Fruit fly (Drosophila melanogaster) whole organism, embryonic: ENCODE results near the gene zye.

ENCODE experiments used
- Asciz ChIP-seq: fragments of 200-800 bp; sonication (Bioruptor generic); optimal IDR thresholded peaks from 2 replicates; lab custom pipeline; 2017; ENCODE audit warnings: missing biosample characterization, mild to moderate bottlenecking, missing genetic modification characterization, missing genetic modification reagents
- CG10959 ChIP-seq: fragments of 200-800 bp; sonication (Bioruptor generic); IDR thresholded peaks from 2 replicates; pipeline ENCODE4 v1.3.6; 2022; ENCODE audit warnings: missing biosample characterization, missing genetic modification characterization
- CG14860 ChIP-seq: fragments of 200-800 bp; sonication (Bioruptor generic); IDR thresholded peaks from 3 replicates; pipeline ENCODE4 v1.3.6; 2022; ENCODE audit warnings: missing biosample characterization, missing genetic modification characterization; ENCODE audit not compliant: partially characterized antibody
- CG1603 ChIP-seq: fragments of 200-800 bp; sonication (Bioruptor generic); optimal IDR thresholded peaks from 2 replicates; lab custom pipeline; 2019; ENCODE audit warnings: missing biosample characterization, mild to moderate bottlenecking, missing genetic modification characterization, moderate library complexity
- CG1647 ChIP-seq: fragments of 200-800 bp; sonication (Bioruptor generic); optimal IDR thresholded peaks from 3 replicates; lab custom pipeline; 2016; ENCODE audit warnings: missing biosample characterization, missing genetic modification characterization
- CG16815 ChIP-seq: fragments of 200-800 bp; sonication (Bioruptor generic); optimal IDR thresholded peaks from 3 replicates; lab custom pipeline; 2017; ENCODE audit warnings: missing biosample characterization, mild to moderate bottlenecking, missing genetic modification characterization
- CG18764 ChIP-seq: fragments of 200-800 bp; sonication (Bioruptor generic); optimal IDR thresholded peaks from 3 replicates; lab custom pipeline; 2016; ENCODE audit warnings: missing biosample characterization, missing genetic modification characterization
- CG2116 ChIP-seq: fragments of 200-800 bp; sonication (Bioruptor generic); optimal IDR thresholded peaks from 3 replicates; lab custom pipeline; 2018; ENCODE audit warnings: missing biosample characterization, mild to moderate bottlenecking, missing genetic modification characterization
- CG34376 ChIP-seq: fragments of 200-800 bp; sonication (Bioruptor generic); optimal IDR thresholded peaks from 2 replicates; lab custom pipeline; 2018; ENCODE audit warnings: missing biosample characterization, mild to moderate bottlenecking, missing genetic modification characterization
- CG34422 ChIP-seq: fragments of 200-800 bp; sonication (Bioruptor generic); IDR thresholded peaks from 3 replicates; pipeline ENCODE4 v1.3.6; 2022; ENCODE audit warnings: missing biosample characterization, missing genetic modification characterization
- CG4360 ChIP-seq: fragments of 200-800 bp; sonication (Bioruptor generic); IDR thresholded peaks from 2 replicates; pipeline ENCODE4 v1.3.6; 2022; ENCODE audit warnings: missing biosample characterization, missing genetic modification characterization
- CG4404 ChIP-seq: fragments of 200-800 bp; sonication (Bioruptor generic); IDR thresholded peaks from 2 replicates; pipeline ENCODE4 v1.3.6; 2022; ENCODE audit warnings: missing biosample characterization, missing genetic modification characterization
- CG5953 ChIP-seq: fragments of 200-800 bp; sonication (Bioruptor generic); IDR thresholded peaks from 2 replicates; pipeline ENCODE4 v1.3.6; 2022; ENCODE audit warnings: missing biosample characterization, missing genetic modification characterization
- CkIIα-i1 ChIP-seq: fragments of 200-800 bp; sonication (Bioruptor generic); IDR thresholded peaks from 2 replicates; pipeline ENCODE4 v1.3.6; 2022; ENCODE audit warnings: missing biosample characterization, missing genetic modification characterization
- D19B ChIP-seq: fragments of 200-800 bp; sonication (Bioruptor generic); optimal IDR thresholded peaks from 2 replicates; lab custom pipeline; 2017; ENCODE audit warnings: missing biosample characterization, mild to moderate bottlenecking, missing genetic modification characterization
- Dll ChIP-seq: fragments of 200-800 bp; sonication (Bioruptor generic); IDR thresholded peaks from 4 replicates; pipeline ENCODE4 v1.3.6; 2022; ENCODE audit warnings: missing biosample characterization, missing genetic modification characterization; ENCODE audit not compliant: partially characterized antibody
- Doc2 ChIP-seq: fragments of 200-800 bp; sonication (Bioruptor generic); IDR thresholded peaks from 2 replicates; pipeline ENCODE4 v1.3.6; 2022; ENCODE audit warnings: missing biosample characterization, missing genetic modification characterization
- Dp ChIP-seq: fragments of 200-800 bp; sonication (Bioruptor generic); optimal IDR thresholded peaks from 2 replicates; lab custom pipeline; 2018; ENCODE audit warnings: missing biosample characterization, mild to moderate bottlenecking, missing genetic modification characterization, moderate library complexity
- E2f2 ChIP-seq: fragments of 200-800 bp; sonication (Bioruptor generic); IDR thresholded peaks from 2 replicates; pipeline ENCODE4 v1.3.6; 2022; ENCODE audit warnings: missing biosample characterization, missing genetic modification characterization
- ERR ChIP-seq: fragments of 200-800 bp; sonication (Bioruptor generic); optimal IDR thresholded peaks from 2 replicates; lab custom pipeline; 2016; ENCODE audit warnings: missing biosample characterization, missing genetic modification characterization
- Eip74EF ChIP-seq, 2 experiments: fragments of 200-800 bp in 1 of 2; fragments of >200 bp in 1 of 2; sonication (Bioruptor generic) in 1 of 2; optimal IDR thresholded peaks; 2 replicates each; lab custom pipeline; 2017 to 2019; ENCODE audit warnings: missing biosample characterization in 2 of 2, missing genetic modification characterization in 2 of 2, mild to moderate bottlenecking in 1 of 2, moderate library complexity in 1 of 2
- Elba2 ChIP-seq: fragments of 200-800 bp; sonication (Bioruptor generic); optimal IDR thresholded peaks from 3 replicates; lab custom pipeline; 2016; ENCODE audit warnings: missing biosample characterization, missing genetic modification characterization
- Fer1 ChIP-seq: fragments of 200-800 bp; sonication (Bioruptor generic); optimal IDR thresholded peaks from 2 replicates; lab custom pipeline; 2017; ENCODE audit warnings: missing biosample characterization, mild to moderate bottlenecking, missing genetic modification characterization
- H15 ChIP-seq: fragments of 200-800 bp; sonication (Bioruptor generic); IDR thresholded peaks from 3 replicates; pipeline ENCODE4 v1.3.6; 2022; ENCODE audit warnings: missing biosample characterization, missing genetic modification characterization
- HLH54F ChIP-seq: fragments of 200-800 bp; sonication (Bioruptor generic); optimal IDR thresholded peaks from 3 replicates; lab custom pipeline; 2016; ENCODE audit warnings: missing biosample characterization, missing genetic modification characterization
- HLHmδ ChIP-seq: fragments of 200-800 bp; sonication (Bioruptor generic); optimal IDR thresholded peaks from 2 replicates; lab custom pipeline; 2018; ENCODE audit warnings: missing biosample characterization, mild to moderate bottlenecking, missing genetic modification characterization, moderate library complexity
- Hr3 ChIP-seq: fragments of 200-800 bp; sonication (Bioruptor generic); optimal IDR thresholded peaks from 3 replicates; lab custom pipeline; 2016; ENCODE audit warnings: missing biosample characterization, missing genetic modification characterization
- Poxn ChIP-seq: fragments of 200-800 bp; sonication (Bioruptor generic); IDR thresholded peaks from 2 replicates; pipeline ENCODE4 v1.3.6; 2022; ENCODE audit warnings: missing biosample characterization, missing genetic modification characterization
- ab ChIP-seq: fragments of 200-800 bp; sonication (Bioruptor generic); optimal IDR thresholded peaks from 2 replicates; lab custom pipeline; 2016; ENCODE audit warnings: missing biosample characterization, missing genetic modification characterization
- ap ChIP-seq: fragments of 200-800 bp; sonication (Bioruptor generic); IDR thresholded peaks from 2 replicates; pipeline ENCODE4 v1.3.6; 2022; ENCODE audit warnings: missing biosample characterization, missing genetic modification characterization
- ara ChIP-seq: fragments of 200-800 bp; sonication (Bioruptor generic); IDR thresholded peaks from 2 replicates; pipeline ENCODE4 v1.3.6; 2022; ENCODE audit warnings: missing biosample characterization, missing genetic modification characterization
- chm ChIP-seq: fragments of 200-800 bp; sonication (Bioruptor generic); IDR thresholded peaks from 2 replicates; pipeline ENCODE4 v1.3.6; 2022; ENCODE audit warnings: missing biosample characterization, missing genetic modification characterization
- dan ChIP-seq: fragments of 200-800 bp; sonication (Bioruptor generic); IDR thresholded peaks from 2 replicates; pipeline ENCODE4 v1.3.6; 2022; ENCODE audit warnings: missing biosample characterization, missing genetic modification characterization
- dmrt11E ChIP-seq: fragments of 200-800 bp; sonication (Bioruptor generic); optimal IDR thresholded peaks from 3 replicates; lab custom pipeline; 2018; ENCODE audit warnings: missing biosample characterization, mild to moderate bottlenecking, missing genetic modification characterization, moderate library complexity
- dysf ChIP-seq: fragments of 200-800 bp; sonication (Bioruptor generic); IDR thresholded peaks from 3 replicates; pipeline ENCODE4 v1.3.6; 2022; ENCODE audit warnings: missing biosample characterization, missing genetic modification characterization
- en ChIP-seq: fragments of 200-800 bp; sonication (Bioruptor generic); optimal IDR thresholded peaks from 2 replicates; lab custom pipeline; 2016; ENCODE audit warnings: missing biosample characterization, missing genetic modification characterization
- fd64A ChIP-seq: fragments of 200-800 bp; sonication (Bioruptor generic); optimal IDR thresholded peaks from 3 replicates; lab custom pipeline; 2018; ENCODE audit warnings: missing biosample characterization, mild to moderate bottlenecking, missing genetic modification characterization
- hth ChIP-seq: fragments of >200 bp; optimal IDR thresholded peaks from 2 replicates; lab custom pipeline; 2017; ENCODE audit warnings: inconsistent platforms
- nerfin-2 ChIP-seq: fragments of 200-800 bp; sonication (Bioruptor generic); IDR thresholded peaks from 2 replicates; pipeline ENCODE4 v1.3.6; 2022; ENCODE audit warnings: missing biosample characterization, missing genetic modification characterization; ENCODE audit not compliant: partially characterized antibody
- onecut ChIP-seq: fragments of 200-800 bp; sonication (Bioruptor generic); IDR thresholded peaks from 2 replicates; pipeline ENCODE4 v1.3.6; 2022; ENCODE audit warnings: missing biosample characterization, missing genetic modification characterization
- pita ChIP-seq: fragments of 200-800 bp; sonication (Bioruptor generic); optimal IDR thresholded peaks from 2 replicates; lab custom pipeline; 2017; ENCODE audit warnings: missing biosample characterization, mild to moderate bottlenecking, missing genetic modification characterization
- prd ChIP-seq, 3 experiments: fragments of >200 bp in 2 of 3; fragments of 200-800 bp in 1 of 3; sonication (Bioruptor generic) in 1 of 3; optimal IDR thresholded peaks in 2 of 3; IDR thresholded peaks in 1 of 3; 2 replicates in 2 of 3; 3 replicates in 1 of 3; pipeline versions ENCODE4 v1.3.6 to Lab custom; 2017 to 2022; ENCODE audit warnings: missing biosample characterization in 1 of 3, missing genetic modification characterization in 1 of 3
- pros ChIP-seq: fragments of 200-800 bp; sonication (Bioruptor generic); optimal IDR thresholded peaks from 3 replicates; lab custom pipeline; 2019; ENCODE audit warnings: missing biosample characterization, mild to moderate bottlenecking, missing genetic modification characterization, moderate library complexity
- sc ChIP-seq, 3 experiments: fragments of >200 bp in 2 of 3; fragments of 200-800 bp in 1 of 3; sonication (Bioruptor generic) in 1 of 3; optimal IDR thresholded peaks; 2 replicates in 2 of 3; 3 replicates in 1 of 3; lab custom pipeline; 2017; ENCODE audit warnings: mild to moderate bottlenecking in 1 of 3, missing biosample characterization in 1 of 3, missing genetic modification characterization in 1 of 3, missing genetic modification reagents in 1 of 3
- stwl ChIP-seq: fragments of 200-800 bp; sonication (Bioruptor generic); optimal IDR thresholded peaks from 3 replicates; lab custom pipeline; 2018; ENCODE audit warnings: missing biosample characterization, mild to moderate bottlenecking, missing genetic modification characterization, moderate library complexity
- tio ChIP-seq: fragments of 200-800 bp; sonication (Bioruptor generic); optimal IDR thresholded peaks from 2 replicates; lab custom pipeline; 2017; ENCODE audit warnings: missing biosample characterization, missing genetic modification characterization, inconsistent platforms
- toy ChIP-seq: fragments of 200-800 bp; sonication (Bioruptor generic); IDR thresholded peaks from 2 replicates; pipeline ENCODE4 v1.3.6; 2022; ENCODE audit warnings: missing biosample characterization, missing genetic modification characterization
- zen2 ChIP-seq: fragments of 200-800 bp; sonication (Bioruptor generic); IDR thresholded peaks from 3 replicates; pipeline ENCODE4 v1.3.6; 2022; ENCODE audit warnings: missing biosample characterization, missing genetic modification characterization; ENCODE audit not compliant: partially characterized antibody

zye gene

DNA sequence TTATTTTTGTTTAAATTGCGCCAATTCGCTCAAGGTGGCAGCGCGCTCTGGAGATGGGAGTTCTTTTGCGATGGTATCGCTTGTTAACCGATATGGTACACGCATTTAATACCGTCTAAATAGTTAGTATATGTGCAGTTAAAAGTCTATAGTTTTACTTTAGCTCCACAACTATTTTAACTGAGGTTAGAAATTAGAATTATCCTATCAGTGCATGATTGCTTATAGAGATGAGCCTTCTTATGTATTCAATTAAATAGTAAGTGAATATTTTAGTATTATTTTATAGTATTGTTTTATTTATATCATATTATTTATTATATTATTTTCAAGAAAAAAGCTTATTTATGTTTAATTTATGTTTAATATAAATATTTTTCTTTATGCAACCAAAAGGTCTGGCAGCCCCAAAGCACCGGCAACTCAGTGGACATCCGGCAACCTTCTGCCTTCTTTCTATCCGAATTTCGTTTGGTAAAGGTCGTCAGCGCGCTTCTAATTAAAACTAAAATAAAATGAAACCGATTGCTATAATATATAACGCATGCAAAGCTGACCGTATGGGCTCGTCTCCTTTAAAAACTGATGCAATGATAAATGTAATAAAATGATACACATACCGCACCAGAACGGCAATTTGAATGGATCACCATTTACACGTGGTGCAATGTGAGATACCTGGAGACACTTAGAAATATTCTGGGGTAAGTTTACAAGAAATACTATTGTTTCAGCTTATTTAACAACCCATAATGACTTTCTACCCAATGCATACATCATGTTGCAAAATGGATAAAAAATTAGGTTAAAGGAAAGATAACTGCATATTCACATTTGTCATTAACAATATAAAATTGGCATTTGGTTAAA is 39.6 kb downstream of the zye start, which contains the start of gene CG5199 (continued):
- TF ChIP-seq HLHmδ (GFP tag; lab: Kevin White, UChicago) (no peak), CG1647 (GFP tag; lab: Kevin White, UChicago) (peak; percentile 25), Dp (GFP tag; lab: Kevin White, UChicago) (peak; percentile 62), dan (GFP tag; lab: Robert Waterston, UW) (no peak), dmrt11E (tag; lab: Kevin White, UChicago) (peak; percentile 82), Poxn (no peak), CG1603 (tag; lab: Kevin White, UChicago) (peak; percentile 46), toy (GFP tag; lab: Robert Waterston, UW) (no peak), CG16815 (GFP tag; lab: Kevin White, UChicago) (peak; percentile 37), ERR (no peak), Doc2 (no peak), zen2 (GFP tag; lab: Robert Waterston, UW) (peak; percentile 52; the same call in 1 of the 3 replicates), CG18764 (GFP tag; lab: Kevin White, UChicago) (no peak), ap (GFP tag; lab: Robert Waterston, UW) (0 out of 2 replicates have a peak, but pooled peaks have one; percentile 24), CG34376 (no peak), CG10959 (GFP tag; lab: Robert Waterston, UW) (no peak), E2f2 (peak; percentile 62), CG4404 (GFP tag; lab: Robert Waterston, UW) (peak; percentile 69; the same call in 1 of the 2 replicates), sc (optimal IDR thresholded peaks at IDR 0.05; lab: Kevin White, UChicago) (no peak), sc (GFP tag; optimal IDR thresholded peaks at IDR 0.05; lab: Kevin White, UChicago) (peak; percentile 51), dysf (GFP tag; lab: Robert Waterston, UW) (peak; percentile 77), Hr3 (GFP tag; lab: Kevin White, UChicago) (peak; percentile 79), CG5953 (GFP tag; lab: Robert Waterston, UW) (no peak), ab (GFP tag; lab: Kevin White, UChicago) (no peak), nerfin-2 (GFP tag; lab: Robert Waterston, UW) (no peak), prd (optimal IDR thresholded peaks at IDR 0.05; lab: Kevin White, UChicago) (no peak), prd (GFP tag; IDR thresholded peaks at IDR 0.05; lab: Robert Waterston, UW) (peak; percentile 85), D19B (peak; percentile 89), Eip74EF (GFP tag; optimal IDR thresholded peaks at IDR 0.05; lab: Kevin White, UChicago) (no peak), stwl (tag; lab: Kevin White, UChicago) (peak; percentile 50), onecut (GFP tag; lab: Robert Waterston, UW) (no peak), Fer1 (GFP tag; lab: Kevin White, UChicago) (peak; percentile 60), fd64A (no peak), tio (GFP tag; lab: Kevin White, UChicago) (peak; percentile 67), hth (lab: Kevin White, UChicago) (no peak), CG34422 (GFP tag; lab: Robert Waterston, UW) (peak; percentile 57), CkIIα-i1 (GFP tag; lab: Robert Waterston, UW) (no peak), pros (GFP tag; lab: Kevin White, UChicago) (no peak), CG14860 (GFP tag; lab: Robert Waterston, UW) (peak; percentile 62; the same call in 2 of the 3 replicates), CG4360 (GFP tag; lab: Robert Waterston, UW) (no peak), HLH54F (GFP tag; lab: Kevin White, UChicago) (peak; percentile 25), Dll (GFP tag; lab: Robert Waterston, UW) (peak; percentile 83), Asciz (GFP tag; lab: Kevin White, UChicago) (no peak), pita (GFP tag; lab: Kevin White, UChicago) (no peak), ara (no peak), en (GFP tag; lab: Kevin White, UChicago) (no peak), CG2116 (GFP tag; lab: Kevin White, UChicago) (peak; percentile 37), Elba2 (GFP tag; lab: Kevin White, UChicago) (no peak), chm (GFP tag; lab: Robert Waterston, UW) (no peak), H15 (GFP tag; lab: Robert Waterston, UW) (peak; percentile 39; the same call in 1 of the 3 replicates)
